Worm (Caenorhabditis elegans) whole organism, late embryonic: ENCODE measurements around the gene txt-9.

Experiments used
- C38D4.7 ChIP-seq: fragments of 200-800 bp; sonication (Bioruptor generic); optimal IDR thresholded peaks from 2 replicates; lab custom pipeline; 2018; ENCODE audit warnings: mild to moderate bottlenecking, missing genetic modification characterization, moderate library complexity, missing compliant biosample characterization
- K02D7.2 ChIP-seq: sonication (generic microtip); optimal IDR thresholded peaks from 2 replicates; lab custom pipeline; 2017; ENCODE audit warnings: mild to moderate bottlenecking, missing genetic modification characterization, missing compliant biosample characterization
- K09A11.1 ChIP-seq: sonication (generic microtip); optimal IDR thresholded peaks from 2 replicates; lab custom pipeline; 2017; ENCODE audit warnings: antibody characterized with exemption, mild to moderate bottlenecking, missing genetic modification characterization, missing compliant biosample characterization; ENCODE audit not compliant: insufficient read depth
- T23F11.4 ChIP-seq: fragments of 200-800 bp; sonication (Bioruptor generic); optimal IDR thresholded peaks from 2 replicates; lab custom pipeline; 2018; ENCODE audit warnings: mild to moderate bottlenecking, missing genetic modification characterization, missing compliant biosample characterization
- Y22D7AL.16 ChIP-seq: sonication (generic microtip); optimal IDR thresholded peaks from 2 replicates; lab custom pipeline; 2016; ENCODE audit warnings: missing genetic modification characterization, missing compliant biosample characterization
- ahr-1 ChIP-seq: sonication (generic microtip); optimal IDR thresholded peaks from 2 replicates; lab custom pipeline; 2016; ENCODE audit warnings: missing genetic modification characterization, missing compliant biosample characterization
- ama-1 ChIP-seq: fragments of 150-350 bp; optimal IDR thresholded peaks from 2 replicates; lab custom pipeline; 2014
- ceh-18 ChIP-seq: sonication (generic microtip); optimal IDR thresholded peaks from 2 replicates; lab custom pipeline; 2016; ENCODE audit warnings: missing genetic modification characterization, missing compliant biosample characterization
- ceh-22 ChIP-seq: sonication (generic microtip); optimal IDR thresholded peaks from 2 replicates; lab custom pipeline; 2017; ENCODE audit warnings: missing biosample characterization, missing genetic modification characterization
- ceh-24 ChIP-seq: sonication (generic microtip); optimal IDR thresholded peaks from 2 replicates; lab custom pipeline; 2016; ENCODE audit warnings: mild to moderate bottlenecking, missing genetic modification characterization, missing compliant biosample characterization
- ceh-30 ChIP-seq: fragments of 150-350 bp; optimal IDR thresholded peaks from 2 replicates; lab custom pipeline; 2014; ENCODE audit warnings: missing biosample characterization, missing genetic modification characterization
- ceh-34 ChIP-seq: sonication (generic microtip); optimal IDR thresholded peaks from 2 replicates; lab custom pipeline; 2016; ENCODE audit warnings: mild to moderate bottlenecking, missing genetic modification characterization, missing compliant biosample characterization
- ceh-45 ChIP-seq: fragments of 200-800 bp; sonication (Bioruptor generic); IDR thresholded peaks from 2 replicates; pipeline ENCODE4 v1.3.6; 2022; ENCODE audit warnings: missing genetic modification reagents, missing genetic modification characterization, missing compliant biosample characterization
- ceh-9 ChIP-seq: sonication (generic microtip); optimal IDR thresholded peaks from 2 replicates; lab custom pipeline; 2016; ENCODE audit warnings: mild to moderate bottlenecking, missing genetic modification characterization, inconsistent platforms, missing compliant biosample characterization
- che-1 ChIP-seq: sonication (generic microtip); optimal IDR thresholded peaks from 2 replicates; lab custom pipeline; 2016; ENCODE audit warnings: mild to moderate bottlenecking, missing genetic modification characterization, missing compliant biosample characterization
- dve-1 ChIP-seq: sonication (generic microtip); optimal IDR thresholded peaks from 2 replicates; lab custom pipeline; 2017; ENCODE audit warnings: antibody characterized with exemption, mild to moderate bottlenecking, missing genetic modification characterization, missing compliant biosample characterization
- elt-2 ChIP-seq: sonication (generic microtip); optimal IDR thresholded peaks from 2 replicates; lab custom pipeline; 2016; ENCODE audit warnings: missing genetic modification reagents, missing genetic modification characterization, missing compliant biosample characterization
- ets-4 ChIP-seq: sonication (generic microtip); optimal IDR thresholded peaks from 2 replicates; lab custom pipeline; 2016; ENCODE audit warnings: missing genetic modification characterization, missing compliant biosample characterization
- fkh-10 ChIP-seq: fragments of 150-350 bp; optimal IDR thresholded peaks from 2 replicates; lab custom pipeline; 2014; ENCODE audit warnings: missing biosample characterization, missing genetic modification reagents, missing genetic modification characterization
- gmeb-2 ChIP-seq: sonication (generic microtip); optimal IDR thresholded peaks from 2 replicates; lab custom pipeline; 2016; ENCODE audit warnings: missing genetic modification characterization, inconsistent platforms, missing compliant biosample characterization
- hlh-30 ChIP-seq: sonication (generic microtip); optimal IDR thresholded peaks from 2 replicates; lab custom pipeline; 2017; ENCODE audit warnings: antibody characterized with exemption, missing genetic modification characterization, missing compliant biosample characterization; ENCODE audit not compliant: insufficient read depth
- hlh-8 ChIP-seq: sonication (generic microtip); optimal IDR thresholded peaks from 2 replicates; lab custom pipeline; 2016; ENCODE audit warnings: missing genotype, missing genetic modification characterization, missing compliant biosample characterization
- lim-6 ChIP-seq: sonication (generic microtip); optimal IDR thresholded peaks from 2 replicates; lab custom pipeline; 2016; ENCODE audit warnings: missing genetic modification characterization, missing compliant biosample characterization
- lin-11 ChIP-seq: fragments of 200-800 bp; sonication (Bioruptor generic); optimal IDR thresholded peaks from 2 replicates; lab custom pipeline; 2018; ENCODE audit warnings: mild to moderate bottlenecking, missing genetic modification characterization, missing compliant biosample characterization
- madf-2 ChIP-seq: sonication (generic microtip); optimal IDR thresholded peaks from 2 replicates; lab custom pipeline; 2017; ENCODE audit warnings: missing genetic modification characterization, missing compliant biosample characterization
- mec-3 ChIP-seq: sonication (generic microtip); optimal IDR thresholded peaks from 2 replicates; lab custom pipeline; 2016; ENCODE audit warnings: borderline replicate concordance, missing genetic modification characterization, missing compliant biosample characterization
- nfya-1 ChIP-seq: sonication (generic microtip); optimal IDR thresholded peaks from 2 replicates; lab custom pipeline; 2017; ENCODE audit warnings: missing genetic modification characterization, mild to moderate bottlenecking, missing compliant biosample characterization, antibody characterized with exemption, moderate library complexity
- nhr-232 ChIP-seq: sonication (generic microtip); optimal IDR thresholded peaks from 2 replicates; lab custom pipeline; 2016; ENCODE audit warnings: missing genetic modification characterization, missing compliant biosample characterization
- npax-4 ChIP-seq: sonication (generic microtip); optimal IDR thresholded peaks from 2 replicates; lab custom pipeline; 2016; ENCODE audit warnings: missing genetic modification characterization, missing compliant biosample characterization
- odd-2 ChIP-seq: sonication (generic microtip); optimal IDR thresholded peaks from 2 replicates; lab custom pipeline; 2017; ENCODE audit warnings: antibody characterized with exemption, mild to moderate bottlenecking, missing genetic modification characterization, missing compliant biosample characterization
- pag-3 ChIP-seq: sonication (generic microtip); optimal IDR thresholded peaks from 2 replicates; lab custom pipeline; 2016; ENCODE audit warnings: missing compliant biosample characterization, missing genetic modification characterization, borderline replicate concordance
- pax-1 ChIP-seq: fragments of 150-350 bp; optimal IDR thresholded peaks from 2 replicates; lab custom pipeline; 2014; ENCODE audit warnings: missing biosample characterization, missing genetic modification characterization
- pha-4 ChIP-seq: fragments of 150-350 bp; optimal IDR thresholded peaks from 2 replicates; lab custom pipeline; 2018; ENCODE audit warnings: missing biosample characterization, missing genetic modification reagents, missing genetic modification characterization
- pqm-1 ChIP-seq: sonication (generic microtip); optimal IDR thresholded peaks from 2 replicates; lab custom pipeline; 2016; ENCODE audit warnings: missing genetic modification characterization, missing compliant biosample characterization
- pros-1 ChIP-seq: fragments of 150-350 bp; optimal IDR thresholded peaks from 2 replicates; lab custom pipeline; 2014; ENCODE audit warnings: missing biosample characterization, missing genetic modification reagents, missing genetic modification characterization
- ref-2 ChIP-seq: sonication (generic microtip); optimal IDR thresholded peaks from 2 replicates; lab custom pipeline; 2016; ENCODE audit warnings: missing genetic modification characterization, missing compliant biosample characterization
- rnt-1 ChIP-seq: sonication (generic microtip); optimal IDR thresholded peaks from 2 replicates; lab custom pipeline; 2016; ENCODE audit warnings: missing genetic modification characterization, missing compliant biosample characterization
- sox-2 ChIP-seq: fragments of 200-800 bp; sonication (Bioruptor generic); IDR thresholded peaks from 2 replicates; pipeline ENCODE4 v1.3.6; 2022; ENCODE audit warnings: missing genetic modification reagents, missing genetic modification characterization, missing compliant biosample characterization
- sox-4 ChIP-seq: sonication (generic microtip); optimal IDR thresholded peaks from 2 replicates; lab custom pipeline; 2017; ENCODE audit warnings: mild to moderate bottlenecking, missing genetic modification characterization, inconsistent platforms, missing compliant biosample characterization
- syd-9 ChIP-seq: sonication (generic microtip); optimal IDR thresholded peaks from 2 replicates; lab custom pipeline; 2016; ENCODE audit warnings: mild to moderate bottlenecking, missing genetic modification characterization, moderate library complexity, missing compliant biosample characterization
- tbx-7 ChIP-seq: sonication (generic microtip); optimal IDR thresholded peaks from 2 replicates; lab custom pipeline; 2016; ENCODE audit warnings: missing genotype, missing genetic modification characterization, missing compliant biosample characterization
- ttx-3 ChIP-seq: sonication (generic microtip); optimal IDR thresholded peaks from 2 replicates; lab custom pipeline; 2016; ENCODE audit warnings: missing genetic modification reagents, missing genetic modification characterization, missing compliant biosample characterization
- unc-42 ChIP-seq: sonication (generic microtip); optimal IDR thresholded peaks from 2 replicates; lab custom pipeline; 2016; ENCODE audit warnings: missing genotype, missing genetic modification characterization, missing compliant biosample characterization
- unc-55 ChIP-seq: sonication (generic microtip); optimal IDR thresholded peaks from 2 replicates; lab custom pipeline; 2017; ENCODE audit warnings: missing biosample characterization, missing genetic modification reagents, missing genetic modification characterization
- zip-5 ChIP-seq: sonication (generic microtip); optimal IDR thresholded peaks from 2 replicates; lab custom pipeline; 2016; ENCODE audit warnings: missing genetic modification characterization, missing compliant biosample characterization

Gene txt-9

DNA sequence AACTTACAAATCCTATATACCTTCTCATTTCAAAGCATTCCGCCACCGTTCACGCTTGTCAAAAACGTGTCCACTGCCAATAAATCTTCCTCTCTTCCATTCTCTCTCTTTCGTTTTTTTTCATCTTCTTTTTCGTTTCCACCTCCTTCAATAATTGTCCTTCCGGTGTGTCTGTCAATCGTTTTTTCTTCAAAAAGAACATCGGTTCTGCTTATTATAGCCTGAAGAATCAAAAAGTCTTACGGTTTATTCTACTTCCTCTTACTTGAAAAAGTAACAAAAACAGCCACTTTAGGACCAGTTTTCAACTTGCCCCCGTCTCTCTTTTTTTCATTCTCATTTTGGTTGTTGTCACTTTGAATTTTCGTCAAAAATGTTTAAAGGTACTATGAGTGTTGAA, 36.3 kb upstream of the txt-9 start:
- TF ChIP-seq npax-4, result no peak
- no peak for TF ChIP-seq ceh-22 (tag; lab: Kevin White, UChicago)

DNA sequence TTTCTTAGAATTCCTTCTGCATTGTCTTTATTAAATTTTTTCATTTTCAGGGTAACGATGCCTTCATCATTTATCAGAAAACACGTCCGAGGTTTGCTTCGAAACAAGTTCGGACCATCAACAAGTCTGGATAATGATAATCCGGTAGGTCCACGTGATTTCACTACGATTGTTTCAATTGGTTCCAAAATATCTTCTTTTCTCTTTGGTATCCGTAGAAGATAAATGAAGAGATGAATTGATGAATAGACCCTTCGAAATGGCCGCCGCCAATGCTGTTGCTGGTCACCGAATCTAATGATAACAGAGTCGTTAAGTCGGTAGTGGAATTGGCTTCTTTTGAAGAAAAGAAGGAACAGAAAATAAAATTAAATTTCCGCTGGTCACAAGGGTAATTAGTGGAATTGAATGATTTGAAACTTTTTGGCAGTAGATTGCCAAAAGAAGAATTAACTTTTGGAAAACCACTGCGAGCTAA, 35.7 kb upstream of the txt-9 start, which contains the start of gene F33G12.6:
Gene F33G12.6, plus strand, starts transcription at position 51 of the 478 bp plus-strand sequence.
- TF ChIP-seq sox-4 (tag; lab: Kevin White, UChicago), result no peak
- TF ChIP-seq elt-2 (tag; lab: Kevin White, UChicago), result no peak
- TF ChIP-seq hlh-30 (tag; lab: Kevin White, UChicago), result no peak
- no peak for TF ChIP-seq ttx-3 (tag; lab: Kevin White, UChicago)
- TF ChIP-seq ref-2 (tag; lab: Kevin White, UChicago), result no peak
- no peak for TF ChIP-seq K02D7.2 (tag; lab: Kevin White, UChicago)
- no peak for TF ChIP-seq ceh-45 (GFP tag; lab: Robert Waterston, UW)
- TF ChIP-seq unc-55 (GFP tag; lab: Kevin White, UChicago), result no peak
- TF ChIP-seq ceh-24, result no peak
- no peak for TF ChIP-seq T23F11.4 (GFP tag; lab: Kevin White, UChicago)
- no peak for TF ChIP-seq mec-3 (tag; lab: Kevin White, UChicago)
- no peak for TF ChIP-seq che-1 (tag; lab: Kevin White, UChicago)

DNA sequence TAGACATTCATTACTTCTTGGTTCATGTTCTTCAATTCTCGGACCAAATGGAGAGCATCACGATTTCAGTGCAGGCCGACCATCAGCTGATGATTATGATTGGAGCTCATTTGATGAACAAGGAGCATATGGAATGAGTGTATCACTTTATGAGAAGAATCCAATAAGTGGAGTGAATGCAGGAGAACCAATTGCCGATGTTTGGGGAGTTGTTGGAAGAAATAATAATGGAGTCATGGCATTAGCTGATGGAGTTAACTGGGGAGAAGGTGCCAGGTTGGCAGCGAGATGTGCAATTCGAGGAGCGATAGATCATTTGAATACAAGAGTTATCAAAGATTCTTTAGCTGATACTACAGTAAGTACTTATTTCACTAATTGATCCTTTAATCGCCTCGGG, 34.8 kb upstream of the txt-9 start:
- TF ChIP-seq pros-1 (tag; lab: Kevin White, UChicago) (no peak), pha-4 (tag; lab: Kevin White, UChicago) (no peak), tbx-7 (tag; lab: Kevin White, UChicago) (no peak), ets-4 (no peak), elt-2 (tag; lab: Kevin White, UChicago) (no peak), unc-42 (tag; lab: Kevin White, UChicago) (no peak), ceh-22 (tag; lab: Kevin White, UChicago) (no peak), pag-3 (tag; lab: Kevin White, UChicago) (no peak), ceh-24 (no peak)

DNA sequence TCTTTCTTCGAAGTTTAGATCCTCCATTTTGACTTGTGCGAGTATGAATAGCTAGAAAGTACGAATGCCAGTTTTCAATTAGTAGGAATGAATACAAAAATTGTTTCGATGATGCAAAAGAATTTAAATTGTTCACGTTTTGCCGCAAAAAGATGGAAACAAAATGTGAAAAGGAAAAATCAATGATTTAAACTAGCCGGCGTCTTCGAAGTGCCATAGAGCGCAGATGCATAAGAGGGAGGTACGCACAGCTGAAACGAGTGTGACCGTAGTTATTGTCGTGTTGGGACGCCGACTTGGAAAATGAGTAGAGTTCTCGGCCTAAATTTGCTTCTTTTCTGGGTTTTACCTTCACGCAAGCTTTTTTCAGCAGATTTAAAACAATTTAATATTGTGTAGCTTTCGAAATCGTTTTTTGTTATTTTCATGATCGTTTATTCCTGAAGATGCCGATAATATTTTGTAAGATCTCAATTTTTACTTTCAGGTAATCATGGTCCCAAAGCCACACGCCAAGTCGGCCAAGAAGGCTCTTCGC, 30.4 kb upstream of the txt-9 start, which contains the start of the genes ify-1 and rpl-22:
Gene ify-1, minus strand, starts transcription at position 51 of the 538 bp plus-strand sequence.
Gene rpl-22, plus strand, starts transcription at position 488 of the 538 bp plus-strand sequence.
- TF ChIP-seq ahr-1 (no peak), lim-6 (tag; lab: Kevin White, UChicago) (no peak), hlh-8 (tag; lab: Kevin White, UChicago) (peak; percentile 31), Y22D7AL.16 (tag; lab: Kevin White, UChicago) (no peak), ref-2 (tag; lab: Kevin White, UChicago) (peak; percentile 71), zip-5 (tag; lab: Kevin White, UChicago) (peak; percentile 3), T23F11.4 (GFP tag; lab: Kevin White, UChicago) (no peak), ceh-18 (tag; lab: Kevin White, UChicago) (peak; percentile 86), ceh-9 (no peak), ama-1 (lab: Kevin White, UChicago) (no peak), ceh-34 (tag; lab: Kevin White, UChicago) (peak; percentile 51), nhr-232 (tag; lab: Kevin White, UChicago) (no peak), pqm-1 (tag; lab: Kevin White, UChicago) (peak; percentile 36), ttx-3 (tag; lab: Kevin White, UChicago) (no peak), pha-4 (tag; lab: Kevin White, UChicago) (no peak), sox-2 (GFP tag; lab: Robert Waterston, UW) (no peak), fkh-10 (GFP tag; lab: Kevin White, UChicago) (no peak), rnt-1 (peak; percentile 73), madf-2 (tag; lab: Kevin White, UChicago) (peak; percentile 50), ets-4 (peak; percentile 50), ceh-30 (peak; percentile 66), gmeb-2 (tag; lab: Kevin White, UChicago) (no peak), nfya-1 (peak; percentile 97), dve-1 (tag; lab: Kevin White, UChicago) (peak; percentile 82), odd-2 (no peak), C38D4.7 (no peak), ceh-24 (no peak), pag-3 (tag; lab: Kevin White, UChicago) (no peak), syd-9 (tag; lab: Kevin White, UChicago) (no peak), pax-1 (tag; lab: Kevin White, UChicago) (peak; percentile 68), K09A11.1 (tag; lab: Kevin White, UChicago) (peak; percentile 4), mec-3 (tag; lab: Kevin White, UChicago) (no peak), lin-11 (tag; lab: Kevin White, UChicago) (no peak), che-1 (tag; lab: Kevin White, UChicago) (no peak)
